Worm (Caenorhabditis elegans): ENCODE measurements around the gene srg-57.

The srg-57 gene

DNA sequence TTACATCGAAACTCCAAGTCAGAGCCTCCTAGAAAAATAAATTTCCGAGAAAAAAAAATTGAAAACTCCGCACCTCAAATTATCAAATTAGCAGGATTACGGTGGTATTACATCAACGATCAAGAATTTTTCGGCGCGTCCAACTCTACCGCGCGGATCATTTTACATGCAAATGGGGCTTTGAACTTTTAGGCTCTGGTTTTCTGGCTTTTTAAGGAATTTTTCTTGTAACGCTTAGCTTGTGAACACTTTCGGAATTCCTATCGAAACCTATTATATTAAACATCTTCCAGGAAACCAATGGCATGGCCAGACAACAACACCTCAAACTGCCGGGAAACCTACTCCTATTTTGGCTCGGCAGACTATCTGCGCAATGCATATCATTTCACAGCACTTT is 37.3 kb upstream of the srg-57 start, which contains the start of gene srh-56:
Gene srh-56, plus strand, starts transcription at position 301 of the 400 bp plus-strand sequence.
- TF ChIP-seq Y95B8A.8 (GFP tag; IDR thresholded peaks at IDR 0.05) (no peak), snpc-1.3 (tag; optimal IDR thresholded peaks at IDR 0.05; ENCODE audit: insufficient read depth) (no peak), snpc-4 (GFP tag; optimal IDR thresholded peaks at IDR 0.05) (no peak), snpc-4 (tag; optimal IDR thresholded peaks at IDR 0.05) (no peak), ets-4 (GFP tag; optimal IDR thresholded peaks at IDR 0.05) (no peak), aptf-3 (GFP tag; IDR thresholded peaks at IDR 0.05) (no peak), B0261.1 (tag; optimal IDR thresholded peaks at IDR 0.05) (no peak), F37B4.10 (GFP tag; IDR thresholded peaks at IDR 0.05) (no peak), T26A5.8 (tag; optimal IDR thresholded peaks at IDR 0.05) (no peak), madf-10 (tag; optimal IDR thresholded peaks at IDR 0.05) (no peak), hmg-1.2 (GFP tag; IDR thresholded peaks at IDR 0.05) (no peak), hsf-1 (GFP tag; IDR thresholded peaks at IDR 0.05) (no peak), him-1 (tag; optimal IDR thresholded peaks at IDR 0.05) (no peak), C17E4.6 (GFP tag; IDR thresholded peaks at IDR 0.05) (no peak), lin-54 (GFP tag; optimal IDR thresholded peaks at IDR 0.05) (no peak), athp-1 (tag; optimal IDR thresholded peaks at IDR 0.05) (no peak), mcd-1 (GFP tag; IDR thresholded peaks at IDR 0.05) (no peak), attf-6 (GFP tag; IDR thresholded peaks at IDR 0.05) (no peak), D2030.7 (GFP tag; IDR thresholded peaks at IDR 0.05) (no peak)

ce11 chrV:2769754-2770153 is 35.5 kb upstream of the srg-57 start, which contains the start of gene dhs-15:
Gene dhs-15 (minus strand): TSS chrV:2769854.
- TF ChIP-seq nfya-1 (tag; optimal IDR thresholded peaks at IDR 0.05; ENCODE audit: borderline replicate concordance, insufficient read depth) (no peak), F52B5.7 (tag; optimal IDR thresholded peaks at IDR 0.05) (no peak), somi-1 (GFP tag; optimal IDR thresholded peaks at IDR 0.05) (no peak), C06A6.2 (GFP tag; conservative IDR thresholded peaks at IDR 0.05) (no peak), akir-1 (GFP tag; optimal IDR thresholded peaks at IDR 0.05) (no peak), mxl-1 (tag; optimal IDR thresholded peaks at IDR 0.05) (no peak), hmg-1.2 (GFP tag; IDR thresholded peaks at IDR 0.05) (no peak), hlh-26 (GFP tag; conservative IDR thresholded peaks at IDR 0.05) (no peak), let-607 (tag; optimal IDR thresholded peaks at IDR 0.05) (no peak), ztf-6 (GFP tag; IDR thresholded peaks at IDR 0.05) (no peak), T26A5.8 (tag; optimal IDR thresholded peaks at IDR 0.05) (no peak), snpc-1.3 (tag; optimal IDR thresholded peaks at IDR 0.05; ENCODE audit: insufficient read depth) (no peak), B0261.1 (tag; optimal IDR thresholded peaks at IDR 0.05) (no peak), hlh-12 (tag; optimal IDR thresholded peaks at IDR 0.05) (no peak), let-526 (GFP tag; IDR thresholded peaks at IDR 0.05) (no peak), sptf-2 (GFP tag; optimal IDR thresholded peaks at IDR 0.05) (no peak), attf-5 (GFP tag; optimal IDR thresholded peaks at IDR 0.05) (no peak), mes-4 (tag; optimal IDR thresholded peaks at IDR 0.05) (no peak), Y79H2A.3 (GFP tag; conservative IDR thresholded peaks at IDR 0.05) (no peak), cebp-2 (GFP tag; IDR thresholded peaks at IDR 0.05) (no peak)

ce11 chrV:2767465-2767864 is 33.2 kb upstream of the srg-57 start, which contains the start of gene R05D8.9:
Gene R05D8.9 (minus strand): TSS chrV:2767565.
- TF ChIP-seq madf-8 (GFP tag; conservative IDR thresholded peaks at IDR 0.05): no peak
- no peak for TF ChIP-seq efl-1 (GFP tag; optimal IDR thresholded peaks at IDR 0.05)
- no peak for TF ChIP-seq let-526 (GFP tag; IDR thresholded peaks at IDR 0.05)
- TF ChIP-seq zfh-2 (GFP tag; conservative IDR thresholded peaks at IDR 0.05): no peak
- TF ChIP-seq ekl-4 (GFP tag; IDR thresholded peaks at IDR 0.05): no peak
- no peak for TF ChIP-seq lin-35 (GFP tag; optimal IDR thresholded peaks at IDR 0.05)
- TF ChIP-seq ZK185.1 (tag; optimal IDR thresholded peaks at IDR 0.05; ENCODE audit: poor library complexity, severe bottlenecking): no peak
- TF ChIP-seq F57A8.1 (GFP tag; optimal IDR thresholded peaks at IDR 0.05): no peak
- no peak for TF ChIP-seq fkh-3 (tag; optimal IDR thresholded peaks at IDR 0.05)
- TF ChIP-seq aptf-2 (GFP tag; conservative IDR thresholded peaks at IDR 0.05): no peak
- TF ChIP-seq K11D2.4 (GFP tag; IDR thresholded peaks at IDR 0.05): no peak
- no peak for TF ChIP-seq xnd-1 (tag; optimal IDR thresholded peaks at IDR 0.05)

Measured in whole organism, young adult.